Fruit fly (Drosophila melanogaster) ovary, adult (tissue): ENCODE data around the gene CG31016.

Experiments
- CG17801 ChIP-seq: fragments of 200-800 bp; optimal IDR thresholded peaks from 2 replicates; lab custom pipeline; 2019; ENCODE audit warnings: missing biosample characterization, mild to moderate bottlenecking, missing genetic modification characterization, moderate library complexity; ENCODE audit not compliant: partially characterized antibody

Gene CG31016

DNA sequence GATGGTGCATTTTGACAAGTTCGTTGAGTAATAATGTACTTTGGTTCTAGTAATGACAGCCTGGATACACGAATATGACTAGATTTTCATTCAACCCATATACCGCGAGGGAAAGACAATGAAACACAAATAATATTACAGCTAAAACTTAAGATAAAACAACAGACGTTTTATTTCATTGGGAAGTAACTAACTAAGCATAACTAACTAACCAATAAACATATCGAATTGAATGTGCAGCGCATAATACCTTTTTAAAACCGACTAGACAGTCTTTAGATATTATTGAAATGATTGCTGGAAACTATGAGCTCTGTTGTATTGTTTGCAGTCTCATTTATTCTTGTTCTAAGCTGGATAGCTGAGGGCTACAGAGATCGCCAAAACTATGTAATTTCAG lies at the start of gene CG31016:
TSS of gene CG31016 (plus strand) at position 301 of the 400 bp plus-strand sequence.
- no peak for TF ChIP-seq CG17801 (GFP tag; lab: Kevin White, UChicago)

DNA sequence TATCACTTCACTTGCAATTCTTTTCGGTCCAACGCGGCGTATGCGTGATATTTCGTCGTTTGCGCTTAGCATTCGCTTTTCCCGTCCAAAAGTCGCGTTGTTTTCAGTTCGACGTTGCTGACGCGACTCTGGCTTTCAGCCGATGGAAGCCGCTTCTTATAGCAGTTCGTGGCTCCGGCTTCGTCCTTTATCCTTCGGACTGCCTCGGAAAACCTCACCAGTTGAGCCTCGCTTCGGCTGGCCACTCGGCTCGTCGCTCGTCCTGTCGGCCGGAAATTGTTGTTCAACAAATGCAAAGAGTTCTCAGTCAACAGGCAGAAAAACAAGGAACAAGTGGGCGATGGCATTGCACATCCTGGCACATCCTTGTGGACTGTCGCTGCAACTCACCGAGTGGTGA lies 45.9 kb upstream of the CG31016 start, which contains the start of gene CG34155:
TSS of gene CG34155 (minus strand) at position 130 of the 400 bp plus-strand sequence.
- no peak for TF ChIP-seq CG17801 (GFP tag; lab: Kevin White, UChicago)

DNA sequence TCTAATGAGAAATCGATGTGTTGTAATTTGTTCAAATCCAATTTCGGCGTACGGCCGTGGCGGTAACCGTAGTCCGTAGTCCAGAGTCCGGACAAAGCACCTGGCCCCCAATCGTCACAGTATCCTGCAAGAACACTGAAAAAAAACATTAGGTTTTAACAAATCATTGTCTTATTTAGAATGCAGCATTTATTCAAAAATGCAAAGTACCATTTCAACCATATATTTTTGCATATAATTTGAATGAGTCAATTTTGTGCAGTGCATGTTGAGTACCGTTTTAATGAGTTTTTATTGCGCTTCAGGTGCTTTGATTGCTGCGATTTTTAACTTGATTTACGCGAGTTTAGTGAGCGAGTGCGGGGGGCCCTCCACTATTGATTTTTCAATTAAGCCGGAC lies 44.8 kb upstream of the CG31016 start:
- TF ChIP-seq CG17801 (GFP tag; lab: Kevin White, UChicago) = no peak

DNA sequence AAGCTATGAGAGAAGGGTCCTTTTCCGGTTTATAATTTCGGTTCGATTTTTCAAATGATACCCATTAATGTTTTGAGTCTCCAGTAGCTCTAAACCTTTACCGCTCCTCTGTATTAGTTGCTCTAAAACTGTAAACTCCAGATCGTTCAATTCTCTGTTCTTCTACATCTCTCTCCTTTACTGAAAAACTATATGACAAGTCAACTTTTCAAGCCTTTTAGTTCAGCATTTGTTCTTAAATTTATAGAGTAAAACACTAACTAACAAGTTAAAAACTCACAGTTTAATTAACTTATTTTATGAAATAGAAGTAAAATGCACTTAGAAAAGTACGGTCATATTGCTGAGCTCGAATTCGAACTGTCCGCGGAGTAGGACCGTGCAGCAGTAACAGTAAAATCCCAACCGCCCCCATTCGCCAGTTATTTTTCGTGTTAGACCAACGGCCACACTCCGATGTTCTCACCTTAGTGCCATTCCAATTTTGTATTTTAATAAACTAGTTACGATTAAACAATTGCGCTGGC lies 43.2 kb upstream of the CG31016 start:
- no peak for TF ChIP-seq CG17801 (GFP tag; lab: Kevin White, UChicago)

DNA sequence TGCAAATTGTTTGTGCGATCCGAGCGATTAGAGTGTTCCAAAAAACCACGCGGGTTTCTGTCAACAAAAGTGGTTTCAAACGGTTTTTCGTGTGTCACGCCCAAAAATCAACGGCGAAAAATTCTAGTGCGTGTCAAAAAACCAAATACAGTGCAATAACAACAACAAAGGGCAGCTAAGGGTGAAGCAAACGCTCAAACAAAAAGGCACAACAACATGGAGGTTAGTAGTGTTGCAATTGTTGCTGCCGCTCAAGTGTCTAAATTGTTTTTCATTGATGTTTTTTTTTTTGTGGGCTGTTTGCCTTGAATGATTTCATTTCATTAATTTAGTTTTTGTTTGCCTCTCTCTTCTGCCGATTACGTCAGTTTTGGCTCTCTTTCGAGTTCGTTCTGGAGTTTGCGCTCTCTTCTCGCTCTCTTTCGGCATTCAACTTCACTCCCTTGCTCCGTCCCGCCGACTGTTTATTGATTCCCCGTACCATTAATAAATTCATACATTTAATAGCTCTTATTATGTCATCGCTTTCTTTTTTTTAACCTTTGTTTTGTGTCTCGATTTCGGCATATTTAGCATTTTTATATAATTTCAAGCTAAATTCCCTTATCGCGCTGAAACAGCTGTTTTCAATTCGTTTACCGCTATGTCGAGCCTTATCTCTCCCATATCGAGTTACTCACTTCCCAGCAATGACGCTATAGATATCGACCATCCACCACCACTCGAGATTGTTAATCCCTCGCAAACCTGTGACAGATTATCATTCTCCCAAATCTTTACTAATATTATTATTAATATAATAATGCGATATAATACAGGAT lies 42.5 kb upstream of the CG31016 start:
- no peak for TF ChIP-seq CG17801 (GFP tag; lab: Kevin White, UChicago)

DNA sequence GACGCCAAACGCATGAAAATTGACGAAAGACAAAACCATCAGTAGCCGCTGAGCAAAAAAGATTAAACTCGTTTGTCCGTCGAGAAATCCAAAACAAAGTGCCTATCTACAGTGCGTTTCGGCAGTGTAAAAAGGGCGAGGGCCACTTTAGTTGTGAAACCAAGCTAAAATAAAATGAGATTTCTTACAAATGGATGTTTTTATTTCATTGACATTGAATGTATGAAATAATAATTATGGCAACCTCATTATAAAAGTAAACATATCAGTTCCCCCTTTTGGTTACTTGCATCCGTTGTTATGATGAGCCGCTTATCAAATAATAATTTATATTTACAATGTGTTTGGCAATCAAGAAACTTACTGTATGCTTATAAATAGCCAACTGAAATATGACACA lies 41.5 kb upstream of the CG31016 start:
- no peak for TF ChIP-seq CG17801 (GFP tag; lab: Kevin White, UChicago)

DNA sequence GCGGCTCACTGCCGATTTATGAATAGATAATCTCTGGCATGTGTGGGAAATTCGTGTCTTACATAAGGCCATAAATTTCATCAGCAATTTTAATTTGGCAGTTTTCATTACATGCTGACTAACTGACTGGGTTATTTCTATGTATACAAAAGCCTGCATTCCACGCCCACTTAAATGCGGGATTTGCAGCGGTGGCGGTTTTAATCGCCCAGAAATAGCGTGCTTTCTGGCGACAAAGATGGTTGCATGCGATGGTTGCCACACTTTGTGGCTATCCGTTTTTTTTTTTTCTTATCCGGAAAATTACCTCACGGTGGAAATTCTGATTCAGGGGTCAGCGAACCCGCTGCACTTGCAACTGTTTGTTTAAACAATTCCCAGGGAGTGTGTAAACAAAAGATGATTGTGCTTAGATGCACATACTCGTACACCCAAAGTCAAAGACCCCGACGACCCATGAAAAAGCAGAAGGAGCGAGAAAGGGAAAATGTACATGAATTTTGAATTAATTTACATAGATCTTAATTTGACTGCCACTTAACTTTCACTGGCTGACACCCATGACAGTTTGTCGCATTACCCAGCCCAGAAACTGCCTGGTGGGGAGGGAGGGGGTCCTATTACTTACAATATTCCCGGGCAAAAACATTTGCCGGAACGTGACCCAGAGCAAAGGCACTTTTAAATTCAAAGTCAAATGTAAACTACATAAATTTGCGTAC lies 39.6 kb upstream of the CG31016 start:
- TF ChIP-seq CG17801 (GFP tag; lab: Kevin White, UChicago) = no peak

DNA sequence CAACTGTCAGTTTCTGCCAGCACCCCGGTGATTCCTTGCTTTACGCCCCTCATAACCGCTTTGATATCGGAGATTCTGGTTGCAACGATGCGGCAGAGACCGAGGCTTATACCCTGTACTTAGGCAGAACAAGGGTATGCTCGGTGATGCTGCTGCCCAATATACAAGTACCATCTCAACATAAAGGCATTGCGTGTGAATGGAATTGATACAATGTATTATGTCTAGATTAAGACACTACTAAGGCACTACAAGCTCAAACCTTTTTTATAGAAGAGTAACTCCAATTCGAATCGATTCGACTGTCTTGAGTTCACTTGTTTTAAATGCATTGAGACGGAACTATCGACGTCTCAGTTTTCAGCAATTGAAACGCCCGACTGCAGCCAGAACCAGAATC lies 38.8 kb upstream of the CG31016 start:
- TF ChIP-seq CG17801 (GFP tag; lab: Kevin White, UChicago) = no peak

DNA sequence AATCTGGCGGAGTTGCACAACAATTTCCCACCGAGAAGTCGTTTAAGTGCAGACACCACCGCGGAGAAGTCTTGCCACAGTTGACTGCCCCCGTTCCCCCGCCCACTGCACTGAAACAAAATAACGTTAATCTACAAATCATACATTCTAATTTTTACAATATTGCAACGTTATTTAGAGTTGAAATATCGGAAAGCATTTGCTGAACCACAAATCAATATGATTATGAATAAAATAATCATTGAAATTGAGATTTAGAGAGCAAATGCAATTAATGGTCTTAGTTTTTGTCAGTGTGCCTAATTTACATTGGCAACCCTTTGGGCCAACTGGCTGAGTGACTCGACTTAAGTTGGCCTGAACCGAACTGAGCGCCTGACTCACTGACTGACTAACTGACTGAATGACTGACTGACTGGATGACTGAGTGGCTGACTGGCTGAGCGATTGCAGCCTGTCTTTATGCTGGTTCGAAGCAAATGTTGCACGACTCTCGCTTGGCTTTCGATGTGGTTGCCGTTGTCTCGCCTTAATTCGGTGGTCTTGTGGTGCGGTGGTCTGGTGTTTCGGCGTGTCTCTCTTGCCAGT lies 35.3 kb upstream of the CG31016 start:
- TF ChIP-seq CG17801 (GFP tag; lab: Kevin White, UChicago) = no peak

DNA sequence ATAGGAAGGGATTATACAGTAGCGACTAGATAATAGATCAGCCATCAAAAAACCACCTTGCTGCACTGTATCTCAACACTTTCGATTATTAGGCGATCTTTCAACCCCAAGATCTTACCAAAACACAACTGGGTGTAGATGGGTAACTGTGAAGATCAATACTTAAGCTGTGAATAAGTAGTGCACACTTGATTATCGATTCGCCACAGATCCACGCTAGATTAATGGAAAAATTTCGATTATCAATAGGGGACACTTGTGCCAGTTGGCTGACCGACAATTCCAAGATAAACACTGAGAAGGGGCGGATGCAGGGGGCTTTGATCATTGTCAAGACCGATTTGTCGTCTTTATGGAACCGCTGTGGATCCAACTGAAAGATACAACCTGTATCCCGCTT lies 26.9 kb upstream of the CG31016 start, which contains the start of gene CG9702:
TSS of gene CG9702 (plus strand) at position 301 of the 400 bp plus-strand sequence.
- TF ChIP-seq CG17801 (GFP tag; lab: Kevin White, UChicago) = no peak

DNA sequence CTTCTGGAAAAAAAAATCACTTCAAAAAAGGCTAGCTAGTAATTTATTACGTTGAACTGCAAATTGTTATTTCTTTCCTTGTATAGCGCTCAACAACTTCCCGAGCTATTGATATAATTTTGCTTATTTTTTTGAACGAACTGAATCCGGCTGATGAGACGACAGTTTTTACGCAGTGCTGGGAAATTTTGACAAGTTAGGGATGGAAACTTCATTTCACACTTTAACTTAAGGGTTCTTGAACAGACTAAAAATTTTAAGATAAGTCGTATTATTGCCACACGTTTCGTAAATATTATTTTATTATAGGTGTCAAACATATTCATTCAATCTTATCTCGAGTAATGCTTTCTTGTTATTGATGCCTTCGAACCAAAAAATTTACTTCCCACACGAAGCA lies 22.4 kb upstream of the CG31016 start, which contains the start of gene Rpt6R:
TSS of gene Rpt6R (minus strand) at position 156 of the 400 bp plus-strand sequence.
- TF ChIP-seq CG17801 (GFP tag; lab: Kevin White, UChicago) = no peak

DNA sequence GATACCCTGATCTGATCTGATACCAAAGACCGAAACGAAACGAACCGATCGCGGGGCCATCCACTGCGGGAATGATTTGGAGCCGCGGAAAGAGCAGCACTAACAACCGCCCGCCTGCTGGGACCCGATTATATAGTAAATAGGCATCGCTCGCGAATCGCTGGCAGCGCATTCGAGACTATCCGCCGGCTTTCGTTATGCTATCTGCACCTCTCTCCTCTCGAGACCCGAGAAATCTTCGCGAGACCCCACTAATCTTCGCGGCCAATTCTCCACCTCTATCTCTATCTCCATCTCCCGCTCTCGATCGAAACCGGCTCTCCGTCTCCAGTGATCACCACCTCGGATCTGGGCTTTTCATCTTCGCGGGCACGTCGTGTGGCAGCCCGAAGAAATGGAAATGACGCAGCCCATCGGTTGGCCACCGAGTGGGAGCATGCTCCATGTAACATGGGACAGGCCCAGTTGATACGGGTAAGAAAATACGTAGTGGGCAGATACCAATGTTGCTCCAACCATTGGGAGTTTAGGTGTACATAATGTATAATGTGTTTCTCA lies 18.7 kb upstream of the CG31016 start, which contains the start of gene CG9717:
TSS of gene CG9717 (minus strand) at position 107 of the 558 bp plus-strand sequence.
- no peak for TF ChIP-seq CG17801 (GFP tag; lab: Kevin White, UChicago)

DNA sequence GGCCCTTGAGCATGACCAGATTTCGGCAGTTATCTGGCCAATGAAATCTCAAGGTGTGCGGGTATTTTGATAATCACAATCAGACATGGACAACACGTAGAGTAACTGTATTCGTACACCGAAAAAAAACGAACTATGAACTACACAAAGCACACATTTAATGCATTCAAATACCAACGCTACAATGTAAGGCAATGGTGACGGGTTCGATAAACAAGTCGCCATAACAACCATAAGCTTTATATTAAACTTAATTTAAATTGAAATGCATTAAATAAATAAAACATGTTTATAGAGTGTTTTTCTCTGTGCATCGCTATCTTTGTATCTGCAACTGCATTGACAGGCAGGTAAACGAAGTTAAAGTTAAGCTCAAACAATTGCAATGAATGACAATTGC lies 15.8 kb upstream of the CG31016 start:
- TF ChIP-seq CG17801 (GFP tag; lab: Kevin White, UChicago) = no peak

DNA sequence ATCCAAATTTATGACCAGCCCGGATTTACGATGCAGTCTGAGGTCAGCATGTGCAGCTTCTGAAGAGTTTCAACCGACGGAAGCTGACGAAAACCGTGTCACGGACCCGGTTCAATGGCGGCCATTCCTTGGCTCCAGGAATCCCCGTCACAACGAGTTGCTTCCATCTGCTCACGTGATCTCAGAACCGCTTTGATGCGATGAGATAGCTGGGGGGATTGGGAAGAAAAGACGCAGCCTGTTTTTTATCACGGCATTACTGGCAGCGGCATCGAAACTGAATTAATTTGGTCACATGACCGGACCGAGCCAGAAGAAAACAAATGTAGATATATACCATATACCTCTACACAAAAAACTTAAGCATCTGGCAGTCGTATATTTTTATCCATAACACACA lies 15.1 kb upstream of the CG31016 start:
- TF ChIP-seq CG17801 (GFP tag; lab: Kevin White, UChicago) = no peak
